Worm (Caenorhabditis elegans): ENCODE data around the gene Y54G2A.57.

Y54G2A.57 gene

DNA sequence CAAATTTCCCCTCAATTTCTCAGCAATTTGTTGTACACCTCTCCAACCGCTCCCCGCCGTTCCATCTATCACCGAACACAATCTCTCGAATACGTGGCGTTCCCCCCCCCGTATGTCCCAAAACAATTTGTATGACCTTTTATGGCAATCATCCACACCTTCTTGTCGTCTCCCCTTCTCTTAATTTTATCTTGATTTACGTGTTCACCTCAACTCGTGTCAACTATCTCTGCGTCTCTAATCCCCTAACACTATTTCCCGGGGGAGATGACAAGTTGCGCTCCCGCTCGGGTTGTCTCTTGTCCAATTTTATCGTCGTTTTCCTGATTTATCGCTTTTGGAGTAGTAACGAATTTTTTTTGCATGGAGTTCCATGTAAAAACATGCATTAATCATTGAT, 44.9 kb downstream of the Y54G2A.57 start:
- TF ChIP-seq unc-62 (GFP tag; optimal IDR thresholded peaks at IDR 0.05) (peak; percentile 77), egrh-3 (GFP tag; IDR thresholded peaks at IDR 0.05) (no peak), nhr-80 (tag; optimal IDR thresholded peaks at IDR 0.05) (peak; percentile 26), madf-6 (GFP tag; IDR thresholded peaks at IDR 0.05) (no peak), nhr-120 (GFP tag; IDR thresholded peaks at IDR 0.05) (no peak), cebp-2 (GFP tag; IDR thresholded peaks at IDR 0.05) (no peak), hmg-1.2 (GFP tag; IDR thresholded peaks at IDR 0.05) (peak; percentile 87)

DNA sequence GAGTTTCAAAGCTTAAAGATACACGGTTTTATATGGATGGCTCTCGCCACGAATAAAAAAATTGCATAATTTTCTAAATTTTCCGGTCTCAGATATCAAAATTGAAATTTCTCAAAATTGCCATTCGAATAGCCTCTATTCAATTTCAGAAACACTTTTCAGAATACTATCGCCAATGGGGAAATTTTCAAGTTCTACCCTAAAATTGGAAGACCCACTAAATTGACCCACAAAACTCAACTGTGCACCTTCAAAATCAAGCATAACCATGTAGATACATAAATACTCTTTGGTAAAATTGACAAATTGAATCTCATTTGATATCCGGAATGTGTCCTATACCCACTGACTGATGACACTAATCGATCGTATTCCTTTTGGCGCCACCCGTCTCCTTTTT, 46.5 kb downstream of the Y54G2A.57 start:
- no peak for TF ChIP-seq ceh-79 (tag; optimal IDR thresholded peaks at IDR 0.05)
- TF ChIP-seq F57C9.4 (tag; optimal IDR thresholded peaks at IDR 0.05) = no peak
- TF ChIP-seq madf-10 (tag; optimal IDR thresholded peaks at IDR 0.05) = no peak
- no peak for TF ChIP-seq rpc-1 (optimal IDR thresholded peaks at IDR 0.05)
- no peak for TF ChIP-seq rpc-1 (tag; optimal IDR thresholded peaks at IDR 0.05)
- TF ChIP-seq hmg-20 (GFP tag; IDR thresholded peaks at IDR 0.05) = no peak
- no peak for TF ChIP-seq ztf-28 (GFP tag; IDR thresholded peaks at IDR 0.05)
- TF ChIP-seq nhr-179 (tag; optimal IDR thresholded peaks at IDR 0.05) = no peak
- TF ChIP-seq unc-130 (GFP tag; optimal IDR thresholded peaks at IDR 0.05) = no peak
- TF ChIP-seq nfyb-1 (GFP tag; IDR thresholded peaks at IDR 0.05) = no peak
- TF ChIP-seq Y79H2A.3 (GFP tag; conservative IDR thresholded peaks at IDR 0.05) = no peak
- TF ChIP-seq atf-7 (tag; optimal IDR thresholded peaks at IDR 0.05) = no peak
- no peak for TF ChIP-seq B0261.1 (tag; optimal IDR thresholded peaks at IDR 0.05)
- no peak for TF ChIP-seq Y95B8A.8 (GFP tag; IDR thresholded peaks at IDR 0.05)
- TF ChIP-seq pbrm-1 (GFP tag; IDR thresholded peaks at IDR 0.05) = no peak
- no peak for TF ChIP-seq xnd-1 (tag; optimal IDR thresholded peaks at IDR 0.05)
- TF ChIP-seq hmg-1.2 (GFP tag; IDR thresholded peaks at IDR 0.05) = no peak

DNA sequence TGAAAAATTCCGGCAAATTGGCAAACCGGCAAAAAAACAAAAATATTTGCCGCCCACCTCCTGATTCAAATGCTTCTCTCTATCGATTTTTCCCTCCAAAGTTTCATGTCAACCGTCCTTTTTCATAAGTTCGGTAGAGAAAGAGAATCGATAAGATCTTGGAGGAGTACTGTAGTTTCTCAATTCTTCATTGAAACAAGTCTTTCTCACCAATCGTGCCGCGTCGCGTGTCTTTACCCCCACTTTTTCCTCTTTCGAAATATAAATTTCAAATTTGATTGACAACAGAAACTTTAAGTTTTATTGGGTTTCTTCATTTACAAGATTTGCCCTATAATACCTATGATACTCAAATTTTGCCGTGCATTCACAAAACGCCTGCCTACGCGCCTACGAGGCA, 48.8 kb downstream of the Y54G2A.57 start:
- no peak for TF ChIP-seq T07F8.4 (tag; optimal IDR thresholded peaks at IDR 0.05)
- no peak for TF ChIP-seq let-526 (GFP tag; IDR thresholded peaks at IDR 0.05)
- TF ChIP-seq nfya-1 (tag; optimal IDR thresholded peaks at IDR 0.05; ENCODE audit: borderline replicate concordance, insufficient read depth) = no peak
- no peak for TF ChIP-seq cebp-2 (GFP tag; IDR thresholded peaks at IDR 0.05)
- no peak for TF ChIP-seq ama-1 (optimal IDR thresholded peaks at IDR 0.05)
- no peak for TF ChIP-seq ama-1 (GFP tag; optimal IDR thresholded peaks at IDR 0.05)
- no peak for TF ChIP-seq ceh-79 (tag; optimal IDR thresholded peaks at IDR 0.05)
- no peak for TF ChIP-seq lin-40 (tag; optimal IDR thresholded peaks at IDR 0.05)
- no peak for TF ChIP-seq Y95B8A.8 (GFP tag; IDR thresholded peaks at IDR 0.05)
- TF ChIP-seq tbp1 (GFP tag; optimal IDR thresholded peaks at IDR 0.05) = no peak
- TF ChIP-seq lin-26 (GFP tag; IDR thresholded peaks at IDR 0.05) = no peak
- TF ChIP-seq F49E8.2 (tag; optimal IDR thresholded peaks at IDR 0.05; ENCODE audit: insufficient read depth) = no peak
- TF ChIP-seq hmg-1.2 (GFP tag; IDR thresholded peaks at IDR 0.05) = no peak
- TF ChIP-seq ZK185.1 (tag; optimal IDR thresholded peaks at IDR 0.05; ENCODE audit: poor library complexity, severe bottlenecking) = no peak
- no peak for TF ChIP-seq dpl-1 (GFP tag; optimal IDR thresholded peaks at IDR 0.05)
- TF ChIP-seq lag-1 (GFP tag; IDR thresholded peaks at IDR 0.05) = no peak
- no peak for TF ChIP-seq attf-6 (GFP tag; IDR thresholded peaks at IDR 0.05)
- no peak for TF ChIP-seq ceh-91 (GFP tag; IDR thresholded peaks at IDR 0.05)

DNA sequence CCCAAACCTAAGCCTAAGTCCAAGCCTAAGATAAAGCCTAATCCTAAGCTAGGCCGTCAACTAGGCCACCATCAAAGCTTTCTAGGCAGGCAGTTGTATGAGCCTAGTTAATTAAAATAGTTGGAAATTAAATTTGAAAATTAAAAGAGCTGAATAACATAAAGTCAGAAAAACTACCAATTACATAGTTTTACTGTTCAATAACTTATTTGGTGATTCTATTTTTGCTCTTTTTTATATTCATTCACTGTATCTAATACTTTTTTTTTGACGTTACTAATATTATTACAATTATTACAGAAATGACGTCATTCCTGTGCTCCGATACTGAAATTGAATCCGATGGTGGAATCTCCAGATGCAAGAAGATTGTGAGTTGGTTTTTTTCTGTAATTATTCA, 49.7 kb downstream of the Y54G2A.57 start, which contains the start of gene lin-22:
Gene lin-22, plus strand, starts transcription at position 301 of the 400 bp plus-strand sequence.
- TF ChIP-seq ceh-91 (GFP tag; IDR thresholded peaks at IDR 0.05) = no peak
- TF ChIP-seq mel-28 (tag; optimal IDR thresholded peaks at IDR 0.05; ENCODE audit: borderline replicate concordance) = no peak
- TF ChIP-seq madf-3 (GFP tag; IDR thresholded peaks at IDR 0.05) = no peak
- no peak for TF ChIP-seq gei-17 (GFP tag; optimal IDR thresholded peaks at IDR 0.05)
- TF ChIP-seq nhr-120 (GFP tag; IDR thresholded peaks at IDR 0.05) = no peak
- TF ChIP-seq zfh-2 (GFP tag; conservative IDR thresholded peaks at IDR 0.05) = no peak
- TF ChIP-seq B0019.2 (GFP tag; conservative IDR thresholded peaks at IDR 0.05) = no peak
- no peak for TF ChIP-seq sea-2 (GFP tag; IDR thresholded peaks at IDR 0.05)

All from whole organism, young adult.